Fruit fly (Drosophila melanogaster) whole organism, embryonic: ENCODE results near the gene Iru.

ENCODE experiments used
- ATbp ChIP-seq: fragments of 200-800 bp; sonication (Bioruptor generic); optimal IDR thresholded peaks from 2 replicates; lab custom pipeline; 2017; ENCODE audit warnings: missing biosample characterization, mild to moderate bottlenecking, missing genetic modification characterization, missing genetic modification reagents
- Blimp-1 ChIP-seq: fragments of 200-800 bp; sonication (Bioruptor generic); optimal IDR thresholded peaks from 3 replicates; lab custom pipeline; 2018; ENCODE audit warnings: missing biosample characterization, missing genetic modification characterization, mild to moderate bottlenecking, moderate library complexity, missing genetic modification reagents
- BtbVII ChIP-seq: fragments of 200-800 bp; sonication (Bioruptor generic); optimal IDR thresholded peaks from 3 replicates; lab custom pipeline; 2017; ENCODE audit warnings: missing biosample characterization, mild to moderate bottlenecking, missing genetic modification characterization
- CG10462 ChIP-seq: fragments of 200-800 bp; sonication (Bioruptor generic); optimal IDR thresholded peaks from 2 replicates; lab custom pipeline; 2016; ENCODE audit warnings: missing biosample characterization, missing genetic modification characterization
- CG11398 ChIP-seq: fragments of 200-800 bp; sonication (Bioruptor generic); optimal IDR thresholded peaks from 2 replicates; lab custom pipeline; 2016; ENCODE audit warnings: missing biosample characterization, missing genetic modification characterization
- CG11560 ChIP-seq: fragments of 200-800 bp; sonication (Bioruptor generic); IDR thresholded peaks from 3 replicates; pipeline ENCODE4 v1.3.6; 2022; ENCODE audit warnings: missing biosample characterization, missing genetic modification characterization
- CG12071 ChIP-seq: fragments of 200-800 bp; sonication (Bioruptor generic); optimal IDR thresholded peaks from 3 replicates; lab custom pipeline; 2018; ENCODE audit warnings: missing biosample characterization, mild to moderate bottlenecking, missing genetic modification characterization
- CG12219 ChIP-seq: fragments of 200-800 bp; sonication (Bioruptor generic); optimal IDR thresholded peaks from 3 replicates; lab custom pipeline; 2018; ENCODE audit warnings: missing biosample characterization, mild to moderate bottlenecking, missing genetic modification characterization
- CG13296 ChIP-seq: fragments of 200-800 bp; sonication (Bioruptor generic); optimal IDR thresholded peaks from 3 replicates; lab custom pipeline; 2018; ENCODE audit warnings: missing biosample characterization, mild to moderate bottlenecking, missing genetic modification characterization
- CG13894 ChIP-seq: fragments of 200-800 bp; sonication (Bioruptor generic); optimal IDR thresholded peaks from 3 replicates; lab custom pipeline; 2018; ENCODE audit warnings: missing biosample characterization, mild to moderate bottlenecking, missing genetic modification characterization, moderate library complexity
- CG15479 ChIP-seq: fragments of 200-800 bp; sonication (Bioruptor generic); optimal IDR thresholded peaks from 3 replicates; lab custom pipeline; 2019; ENCODE audit warnings: missing biosample characterization, mild to moderate bottlenecking, missing genetic modification characterization, moderate library complexity
- CG15514 ChIP-seq: fragments of 200-800 bp; sonication (Bioruptor generic); optimal IDR thresholded peaks from 3 replicates; lab custom pipeline; 2017; ENCODE audit warnings: missing biosample characterization, missing genetic modification characterization, mild to moderate bottlenecking, moderate library complexity, missing genetic modification reagents
- CG1602 ChIP-seq: fragments of 200-800 bp; sonication (Bioruptor generic); optimal IDR thresholded peaks from 3 replicates; lab custom pipeline; 2016; ENCODE audit warnings: missing biosample characterization, missing genetic modification characterization
- CG1603 ChIP-seq: fragments of 200-800 bp; sonication (Bioruptor generic); optimal IDR thresholded peaks from 2 replicates; lab custom pipeline; 2019; ENCODE audit warnings: missing biosample characterization, mild to moderate bottlenecking, missing genetic modification characterization, moderate library complexity
- CG17612 ChIP-seq: fragments of 200-800 bp; sonication (Bioruptor generic); IDR thresholded peaks from 2 replicates; pipeline ENCODE4 v1.3.6; 2022; ENCODE audit warnings: missing biosample characterization, missing genetic modification characterization
- CG1832 ChIP-seq: fragments of 200-800 bp; sonication (Bioruptor generic); optimal IDR thresholded peaks from 2 replicates; lab custom pipeline; 2017; ENCODE audit warnings: missing biosample characterization, mild to moderate bottlenecking, missing genetic modification characterization, inconsistent platforms
- CG2116 ChIP-seq: fragments of 200-800 bp; sonication (Bioruptor generic); optimal IDR thresholded peaks from 3 replicates; lab custom pipeline; 2018; ENCODE audit warnings: missing biosample characterization, mild to moderate bottlenecking, missing genetic modification characterization
- CG4617 ChIP-seq: fragments of 200-800 bp; sonication (Bioruptor generic); optimal IDR thresholded peaks from 3 replicates; lab custom pipeline; 2016; ENCODE audit warnings: missing biosample characterization, missing genetic modification characterization, borderline replicate concordance
- CG6272 ChIP-seq: fragments of 200-800 bp; sonication (Bioruptor generic); IDR thresholded peaks from 2 replicates; pipeline ENCODE4 v1.3.6; 2022; ENCODE audit warnings: missing biosample characterization, missing genetic modification characterization
- CG6813 ChIP-seq: fragments of 200-800 bp; sonication (Bioruptor generic); optimal IDR thresholded peaks from 2 replicates; lab custom pipeline; 2017; ENCODE audit warnings: missing biosample characterization, missing genetic modification characterization, mild to moderate bottlenecking, moderate library complexity, missing genetic modification reagents
- CG9609 ChIP-seq: fragments of 200-800 bp; sonication (Bioruptor generic); optimal IDR thresholded peaks from 3 replicates; lab custom pipeline; 2016; ENCODE audit warnings: missing biosample characterization, missing genetic modification characterization
- Dbx ChIP-seq: fragments of 200-800 bp; sonication (Bioruptor generic); IDR thresholded peaks from 3 replicates; pipeline ENCODE4 v1.3.6; 2022; ENCODE audit warnings: missing biosample characterization, missing genetic modification characterization
- Deaf1 ChIP-seq: fragments of 200-800 bp; optimal IDR thresholded peaks from 3 replicates; lab custom pipeline; 2019; ENCODE audit warnings: missing biosample characterization, mild to moderate bottlenecking, missing genetic modification characterization, moderate library complexity
- Doc3 ChIP-seq: fragments of 200-800 bp; sonication (Bioruptor generic); IDR thresholded peaks from 3 replicates; pipeline ENCODE4 v1.3.6; 2022; ENCODE audit warnings: missing biosample characterization, missing genetic modification characterization; ENCODE audit not compliant: partially characterized antibody
- Gsc ChIP-seq: fragments of 200-800 bp; sonication (Bioruptor generic); IDR thresholded peaks from 2 replicates; pipeline ENCODE4 v1.3.6; 2022; ENCODE audit warnings: missing biosample characterization, missing genetic modification characterization
- HLH3B ChIP-seq: fragments of 200-800 bp; sonication (Bioruptor generic); IDR thresholded peaks from 2 replicates; pipeline ENCODE4 v1.3.6; 2022; ENCODE audit warnings: missing biosample characterization, missing genetic modification characterization
- HLH4C ChIP-seq: fragments of 200-800 bp; sonication (Bioruptor generic); IDR thresholded peaks from 3 replicates; pipeline ENCODE4 v1.3.6; 2022; ENCODE audit warnings: missing biosample characterization, missing genetic modification characterization; ENCODE audit not compliant: partially characterized antibody
- HLHmδ ChIP-seq: fragments of 200-800 bp; sonication (Bioruptor generic); optimal IDR thresholded peaks from 2 replicates; lab custom pipeline; 2018; ENCODE audit warnings: missing biosample characterization, mild to moderate bottlenecking, missing genetic modification characterization, moderate library complexity
- NC2β ChIP-seq: fragments of 200-800 bp; sonication (Bioruptor generic); optimal IDR thresholded peaks from 2 replicates; lab custom pipeline; 2016; ENCODE audit warnings: missing biosample characterization, missing genetic modification characterization
- Ssrp ChIP-seq: fragments of 200-800 bp; sonication (Bioruptor generic); optimal IDR thresholded peaks from 2 replicates; lab custom pipeline; 2018; ENCODE audit warnings: missing biosample characterization, mild to moderate bottlenecking, missing genetic modification characterization, moderate library complexity
- Trl ChIP-seq, 3 experiments: fragments of >200 bp in 2 of 3; fragments of 200-800 bp in 1 of 3; sonication (Bioruptor generic) in 1 of 3; optimal IDR thresholded peaks; 2 replicates in 1 of 3; 3 replicates in 2 of 3; lab custom pipeline; 2016 to 2017; ENCODE audit warnings: missing biosample characterization in 1 of 3, missing genetic modification characterization in 1 of 3
- ato ChIP-seq: fragments of 200-800 bp; sonication (Bioruptor generic); IDR thresholded peaks from 2 replicates; pipeline ENCODE4 v1.3.6; 2022; ENCODE audit warnings: missing biosample characterization, missing genetic modification characterization; ENCODE audit not compliant: partially characterized antibody
- az2 ChIP-seq: fragments of 200-800 bp; sonication (Bioruptor generic); optimal IDR thresholded peaks from 3 replicates; lab custom pipeline; 2016; ENCODE audit warnings: missing biosample characterization, missing genetic modification characterization
- bowl ChIP-seq: fragments of 200-800 bp; sonication (Bioruptor generic); IDR thresholded peaks from 2 replicates; pipeline ENCODE4 v1.3.6; 2022; ENCODE audit warnings: missing biosample characterization, missing genetic modification characterization
- chn ChIP-seq: fragments of 200-800 bp; sonication (Bioruptor generic); optimal IDR thresholded peaks from 2 replicates; lab custom pipeline; 2016; ENCODE audit warnings: missing biosample characterization, missing genetic modification characterization
- cwo ChIP-seq: fragments of 200-800 bp; sonication (Bioruptor generic); optimal IDR thresholded peaks from 3 replicates; lab custom pipeline; 2017; ENCODE audit warnings: missing biosample characterization, missing genetic modification characterization, mild to moderate bottlenecking, moderate library complexity, missing genetic modification reagents
- da ChIP-seq: fragments of 200-800 bp; sonication (Bioruptor generic); optimal IDR thresholded peaks from 2 replicates; lab custom pipeline; 2016; ENCODE audit warnings: missing biosample characterization, missing genetic modification characterization
- dati ChIP-seq: fragments of 200-800 bp; sonication (Bioruptor generic); IDR thresholded peaks from 2 replicates; pipeline ENCODE4 v1.3.6; 2022; ENCODE audit warnings: missing biosample characterization, missing genetic modification characterization
- ems ChIP-seq: fragments of 200-800 bp; sonication (Bioruptor generic); optimal IDR thresholded peaks from 3 replicates; lab custom pipeline; 2016; ENCODE audit warnings: missing biosample characterization, missing genetic modification characterization
- eyg ChIP-seq: fragments of 200-800 bp; sonication (Bioruptor generic); optimal IDR thresholded peaks from 3 replicates; lab custom pipeline; 2016; ENCODE audit warnings: missing biosample characterization, missing genetic modification characterization
- ftz-f1 ChIP-seq: fragments of 200-800 bp; sonication (Bioruptor generic); optimal IDR thresholded peaks from 2 replicates; lab custom pipeline; 2016; ENCODE audit warnings: missing biosample characterization, missing genetic modification characterization
- gro ChIP-seq: fragments of 200-800 bp; sonication (Bioruptor generic); optimal IDR thresholded peaks from 2 replicates; lab custom pipeline; 2016; ENCODE audit warnings: missing biosample characterization, missing genetic modification characterization
- hbn ChIP-seq: fragments of 200-800 bp; sonication (Bioruptor generic); IDR thresholded peaks from 2 replicates; pipeline ENCODE4 v1.3.6; 2022; ENCODE audit warnings: missing biosample characterization, missing genetic modification characterization; ENCODE audit not compliant: partially characterized antibody
- lbe ChIP-seq: fragments of 200-800 bp; sonication (Bioruptor generic); optimal IDR thresholded peaks from 2 replicates; lab custom pipeline; 2016; ENCODE audit warnings: missing biosample characterization, mild to moderate bottlenecking, missing genetic modification characterization
- otp ChIP-seq: fragments of 200-800 bp; sonication (Bioruptor generic); IDR thresholded peaks from 3 replicates; pipeline ENCODE4, ENCODE4 v1.3.6; 2022; ENCODE audit warnings: missing biosample characterization, missing genetic modification characterization
- p53 ChIP-seq: fragments of 200-800 bp; sonication (Bioruptor generic); optimal IDR thresholded peaks from 2 replicates; lab custom pipeline; 2016; ENCODE audit warnings: missing biosample characterization, missing genetic modification characterization
- sens-2 ChIP-seq: fragments of 200-800 bp; sonication (Bioruptor generic); IDR thresholded peaks from 2 replicates; pipeline ENCODE4 v1.3.6; 2022; ENCODE audit warnings: missing biosample characterization, missing genetic modification characterization
- sim ChIP-seq: fragments of 200-800 bp; sonication (Bioruptor generic); IDR thresholded peaks from 2 replicates; pipeline ENCODE4 v1.3.6; 2022; ENCODE audit warnings: missing biosample characterization, missing genetic modification characterization
- sisA ChIP-seq: fragments of 200-800 bp; sonication (Bioruptor generic); IDR thresholded peaks from 2 replicates; pipeline ENCODE4 v1.3.6; 2022; ENCODE audit warnings: missing biosample characterization, missing genetic modification characterization

Iru gene

DNA sequence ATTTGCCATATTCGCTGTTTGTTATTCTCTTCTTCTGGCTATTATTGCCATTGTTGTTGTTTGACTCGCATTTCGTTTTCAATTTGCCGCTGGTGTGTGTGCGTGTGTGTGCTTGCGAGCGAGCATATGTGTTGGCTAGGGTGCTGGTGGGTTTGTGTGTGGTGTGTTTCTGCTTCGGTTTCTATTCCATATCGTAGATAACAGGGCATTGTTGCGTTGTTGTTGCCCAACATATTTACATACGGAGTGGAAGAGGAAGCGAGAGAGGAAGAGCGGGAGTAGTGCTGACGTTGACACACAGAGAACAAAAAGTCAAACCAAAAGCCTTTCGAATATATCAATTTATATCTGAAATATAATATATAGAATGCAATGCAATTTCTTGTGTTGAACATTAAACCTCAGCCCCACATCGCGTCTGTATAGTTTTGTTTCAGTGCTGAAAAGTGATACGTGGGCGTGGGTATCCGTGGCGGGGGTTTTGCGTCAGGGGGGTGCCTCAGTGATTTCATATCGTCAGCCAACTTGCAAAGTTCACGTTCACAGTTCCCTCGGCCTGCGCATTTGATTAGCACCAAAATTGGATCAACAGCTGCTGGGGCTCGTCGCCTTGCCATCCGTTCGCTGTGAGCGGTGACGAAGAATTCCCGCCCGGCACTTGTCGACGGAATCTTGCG lies 48.3 kb downstream of the Iru start (continued):
- TF ChIP-seq CG6272 (GFP tag; lab: Robert Waterston, UW) = peak; percentile 80
- TF ChIP-seq ems = no peak
- TF ChIP-seq p53 = no peak
- peak; percentile 56 for TF ChIP-seq Deaf1 (tag; lab: Kevin White, UChicago)
- peak; percentile 38 for TF ChIP-seq HLHmδ
- TF ChIP-seq CG1602 (GFP tag; lab: Kevin White, UChicago) = peak; percentile 8
- peak; percentile 78 for TF ChIP-seq CG15514
- TF ChIP-seq Trl (optimal IDR thresholded peaks at IDR 0.05; lab: Kevin White, UChicago) = peak; percentile 28 to 87
- no peak for TF ChIP-seq Trl (GFP tag; optimal IDR thresholded peaks at IDR 0.05; lab: Kevin White, UChicago)
- TF ChIP-seq sens-2 = no peak
- peak; percentile 54 for TF ChIP-seq az2 (GFP tag; lab: Kevin White, UChicago)
- TF ChIP-seq CG2116 = no peak
- TF ChIP-seq sim (GFP tag; lab: Robert Waterston, UW) = no peak
- peak; percentile 39 for TF ChIP-seq NC2β (GFP tag; lab: Kevin White, UChicago)
- TF ChIP-seq BtbVII = peak; percentile 59
- TF ChIP-seq sisA = no peak
- no peak for TF ChIP-seq CG11398 (GFP tag; lab: Kevin White, UChicago)
- TF ChIP-seq hbn = no peak
- no peak for TF ChIP-seq ato (GFP tag; lab: Robert Waterston, UW)
- TF ChIP-seq CG1832 (GFP tag; lab: Kevin White, UChicago) = peak; percentile 26
- peak; percentile 47 for TF ChIP-seq CG13894 (tag; lab: Kevin White, UChicago)
- peak; percentile 88 for TF ChIP-seq CG15479 (GFP tag; lab: Kevin White, UChicago)
- no peak for TF ChIP-seq HLH3B
- TF ChIP-seq chn (GFP tag; lab: Kevin White, UChicago) = no peak
- TF ChIP-seq CG9609 (GFP tag; lab: Kevin White, UChicago) = no peak
- peak; percentile 76 for TF ChIP-seq ATbp
- TF ChIP-seq CG17612 = no peak
- peak; percentile 70 for TF ChIP-seq CG6813 (GFP tag; lab: Kevin White, UChicago)
- no peak for TF ChIP-seq Dbx (GFP tag; lab: Robert Waterston, UW)
- TF ChIP-seq Gsc (GFP tag; lab: Robert Waterston, UW) = no peak
- TF ChIP-seq da (GFP tag; lab: Kevin White, UChicago) = no peak
- no peak for TF ChIP-seq otp (GFP tag; lab: Robert Waterston, UW)
- peak; percentile 89 for TF ChIP-seq CG1603 (tag; lab: Kevin White, UChicago)
- TF ChIP-seq ftz-f1 = no peak
- no peak for TF ChIP-seq CG10462
- TF ChIP-seq CG4617 (GFP tag; lab: Kevin White, UChicago) = no peak
- no peak for TF ChIP-seq eyg (GFP tag; lab: Kevin White, UChicago)
- TF ChIP-seq HLH4C = no peak
- peak; percentile 76 for TF ChIP-seq Blimp-1
- no peak for TF ChIP-seq dati (GFP tag; lab: Robert Waterston, UW)
- TF ChIP-seq CG12219 = peak; percentile 61
- TF ChIP-seq CG13296 (GFP tag; lab: Kevin White, UChicago) = peak; percentile 68
- peak; percentile 12 for TF ChIP-seq lbe
- TF ChIP-seq CG12071 (GFP tag; lab: Kevin White, UChicago) = peak; percentile 43
- no peak for TF ChIP-seq bowl
- TF ChIP-seq gro (GFP tag; lab: Kevin White, UChicago) = no peak
- no peak for TF ChIP-seq Doc3 (GFP tag; lab: Robert Waterston, UW)
- peak; percentile 58 for TF ChIP-seq cwo (GFP tag; lab: Kevin White, UChicago)
- TF ChIP-seq Ssrp (tag; lab: Kevin White, UChicago) = peak; percentile 56
- TF ChIP-seq CG11560 (tag; lab: Robert Waterston, UW) = no peak
